Worm (Caenorhabditis elegans) whole organism, young adult: ENCODE data around the gene ZK177.11.

Source experiments
- Y53G8AR.9 ChIP-seq: fragments of 200-800 bp; sonication (Bioruptor generic); conservative IDR thresholded peaks from 2 replicates; pipeline ENCODE4 v1.3.6; 2022; ENCODE audit warnings: missing genetic modification reagents, missing genetic modification characterization, missing compliant biosample characterization
- ama-1 ChIP-seq, 3 experiments: fragments of 150-350 bp in 1 of 3; sonication (generic microtip) in 2 of 3; optimal IDR thresholded peaks; 2 replicates each; lab custom pipeline; 2014 to 2018; ENCODE audit warnings: missing biosample characterization in 2 of 3, missing genetic modification characterization in 2 of 3, missing genetic modification reagents in 2 of 3
- pbrm-1 ChIP-seq: fragments of 200-800 bp; sonication (Bioruptor generic); IDR thresholded peaks from 2 replicates; pipeline ENCODE4 v1.3.6; 2022; ENCODE audit warnings: missing genetic modification reagents, missing genetic modification characterization, missing compliant biosample characterization
- zim-3 ChIP-seq: sonication (generic microtip); optimal IDR thresholded peaks from 2 replicates; lab custom pipeline; 2017; ENCODE audit warnings: mild to moderate bottlenecking, missing genetic modification characterization, moderate library complexity, missing compliant biosample characterization

- TF ChIP-seq pbrm-1 (GFP tag; lab: Robert Waterston, UW) (no peak), Y53G8AR.9 (GFP tag; lab: Robert Waterston, UW) (no peak), ama-1 (optimal IDR thresholded peaks at IDR 0.05; lab: Kevin White, UChicago) (no peak), ama-1 (GFP tag; optimal IDR thresholded peaks at IDR 0.05; lab: Kevin White, UChicago) (no peak), zim-3 (no peak)
Measured at ce11 chrII:5505820-5506287, 16.9 kb upstream of the ZK177.11 start, which contains the start of gene npp-24.
